Worm (Caenorhabditis elegans) whole organism, L1 larva: ENCODE results near the gene mlt-11.
A peak's percentile ranks its signal among the peaks of the same experiment; 100 is the strongest.

Experiments
- C04F5.9 ChIP-seq: sonication (generic microtip); optimal IDR thresholded peaks from 2 replicates; lab custom pipeline; 2016; ENCODE audit warnings: missing genetic modification characterization, missing compliant biosample characterization
- C16A3.4 ChIP-seq: fragments of 150-350 bp; optimal IDR thresholded peaks from 2 replicates; lab custom pipeline; 2014; ENCODE audit warnings: missing biosample characterization, missing genetic modification characterization
- alr-1 ChIP-seq: fragments of 200-800 bp; sonication (Bioruptor generic); optimal IDR thresholded peaks from 2 replicates; lab custom pipeline; 2018; ENCODE audit warnings: borderline replicate concordance, mild to moderate bottlenecking, missing genetic modification characterization, missing compliant biosample characterization
- dpl-1 ChIP-seq, 3 experiments: fragments of 150-350 bp in 2 of 3; sonication (generic microtip) in 1 of 3; optimal IDR thresholded peaks; 2 replicates each; lab custom pipeline; 2014 to 2017; ENCODE audit warnings: missing biosample characterization in 3 of 3, missing genetic modification characterization in 3 of 3, missing genetic modification reagents in 3 of 3
- efl-1 ChIP-seq, 4 experiments: fragments of 150-350 bp; optimal IDR thresholded peaks in 3 of 4; peaks in 1 of 4; 1 replicate in 1 of 4; 2 replicates in 3 of 4; lab custom pipeline; 2014; ENCODE audit warnings: missing biosample characterization in 2 of 4, missing genetic modification characterization in 2 of 4, missing genetic modification reagents in 2 of 4
- egl-27 ChIP-seq, 2 experiments: fragments of 150-350 bp in 1 of 2; sonication (generic microtip); optimal IDR thresholded peaks; 3 replicates each; lab custom pipeline; 2017 to 2018; ENCODE audit warnings: missing biosample characterization in 2 of 2, missing genetic modification characterization in 2 of 2, missing genetic modification reagents in 2 of 2
- elt-2 ChIP-seq: sonication (generic microtip); optimal IDR thresholded peaks from 2 replicates; lab custom pipeline; 2016; ENCODE audit warnings: missing genetic modification characterization, mild to moderate bottlenecking, inconsistent platforms, missing compliant biosample characterization, missing genetic modification reagents
- fkh-10 ChIP-seq: sonication (generic microtip); optimal IDR thresholded peaks from 2 replicates; lab custom pipeline; 2017; ENCODE audit warnings: missing biosample characterization, missing genetic modification reagents, missing genetic modification characterization
- fkh-8 ChIP-seq: sonication (generic microtip); optimal IDR thresholded peaks from 2 replicates; lab custom pipeline; 2016; ENCODE audit warnings: mild to moderate bottlenecking, missing genetic modification characterization, missing compliant biosample characterization
- fos-1 ChIP-seq: fragments of 150-350 bp; optimal IDR thresholded peaks from 2 replicates; lab custom pipeline; 2014; ENCODE audit warnings: missing biosample characterization, missing genetic modification characterization
- hlh-17 ChIP-seq: fragments of 200-800 bp; sonication (Bioruptor generic); optimal IDR thresholded peaks from 2 replicates; lab custom pipeline; 2018; ENCODE audit warnings: missing genetic modification characterization, mild to moderate bottlenecking, missing compliant biosample characterization, moderate library complexity, borderline replicate concordance
- hpl-2 ChIP-seq: fragments of 150-350 bp; optimal IDR thresholded peaks from 2 replicates; lab custom pipeline; 2014; ENCODE audit warnings: missing biosample characterization, missing genetic modification reagents, missing genetic modification characterization
- lin-14 ChIP-seq: fragments of 200-800 bp; sonication (Bioruptor generic); optimal IDR thresholded peaks from 2 replicates; lab custom pipeline; 2018; ENCODE audit warnings: mild to moderate bottlenecking, missing genetic modification characterization, moderate library complexity, missing compliant biosample characterization
- lin-15B ChIP-seq: fragments of 150-350 bp; sonication (generic microtip); optimal IDR thresholded peaks from 3 replicates; lab custom pipeline; 2014; ENCODE audit warnings: missing biosample characterization, missing genetic modification characterization
- lin-35 ChIP-seq, 2 experiments: fragments of 150-350 bp; optimal IDR thresholded peaks; 2 replicates each; lab custom pipeline; 2014; ENCODE audit warnings: missing biosample characterization in 2 of 2, missing genetic modification characterization in 2 of 2, missing genetic modification reagents in 2 of 2
- lir-3 ChIP-seq: sonication (generic microtip); optimal IDR thresholded peaks from 2 replicates; lab custom pipeline; 2016; ENCODE audit warnings: mild to moderate bottlenecking, missing genetic modification characterization, moderate library complexity, missing compliant biosample characterization; ENCODE audit not compliant: poor library complexity
- lsy-2 ChIP-seq, 2 experiments: fragments of 150-350 bp; optimal IDR thresholded peaks; 2 replicates each; lab custom pipeline; 2014; ENCODE audit warnings: missing biosample characterization in 2 of 2, missing genetic modification characterization in 2 of 2
- mab-9 ChIP-seq: fragments of 200-800 bp; sonication (Bioruptor generic); IDR thresholded peaks from 2 replicates; pipeline ENCODE4 v1.3.6; 2022; ENCODE audit warnings: missing genetic modification reagents, missing genetic modification characterization, missing compliant biosample characterization
- mdl-1 ChIP-seq, 2 experiments: fragments of 150-350 bp; optimal IDR thresholded peaks; 2 replicates each; lab custom pipeline; 2014 to 2017; ENCODE audit warnings: missing biosample characterization in 2 of 2, missing genetic modification characterization in 2 of 2, inconsistent platforms in 1 of 2
- mef-2 ChIP-seq: fragments of 150-350 bp; optimal IDR thresholded peaks from 2 replicates; lab custom pipeline; 2014; ENCODE audit warnings: missing biosample characterization, missing genetic modification characterization
- mep-1 ChIP-seq: fragments of 150-350 bp; optimal IDR thresholded peaks from 2 replicates; lab custom pipeline; 2014; ENCODE audit warnings: missing biosample characterization, missing genetic modification characterization
- nhr-20 ChIP-seq: sonication (generic microtip); optimal IDR thresholded peaks from 2 replicates; lab custom pipeline; 2016; ENCODE audit warnings: mild to moderate bottlenecking, missing genetic modification characterization, missing compliant biosample characterization
- nhr-237 ChIP-seq: fragments of 150-350 bp; optimal IDR thresholded peaks from 2 replicates; lab custom pipeline; 2014; ENCODE audit warnings: missing biosample characterization, missing genetic modification characterization
- nhr-28 ChIP-seq: fragments of 150-350 bp; optimal IDR thresholded peaks from 2 replicates; lab custom pipeline; 2014; ENCODE audit warnings: missing biosample characterization, missing genetic modification characterization
- nhr-47 ChIP-seq: sonication (generic microtip); optimal IDR thresholded peaks from 2 replicates; lab custom pipeline; 2016; ENCODE audit warnings: mild to moderate bottlenecking, missing genetic modification characterization, moderate library complexity, missing compliant biosample characterization
- nhr-71 ChIP-seq: sonication (generic microtip); optimal IDR thresholded peaks from 2 replicates; lab custom pipeline; 2016; ENCODE audit warnings: mild to moderate bottlenecking, missing genetic modification characterization, moderate library complexity, missing compliant biosample characterization
- nhr-76 ChIP-seq: sonication (generic microtip); optimal IDR thresholded peaks from 2 replicates; lab custom pipeline; 2017; ENCODE audit warnings: missing biosample characterization, missing genetic modification characterization
- nhr-84 ChIP-seq: sonication (generic microtip); optimal IDR thresholded peaks from 2 replicates; lab custom pipeline; 2017; ENCODE audit warnings: missing biosample characterization, missing genetic modification characterization
- pax-3 ChIP-seq: fragments of 200-800 bp; sonication (Bioruptor generic); optimal IDR thresholded peaks from 2 replicates; lab custom pipeline; 2018; ENCODE audit warnings: mild to moderate bottlenecking, missing genetic modification characterization, moderate library complexity, missing compliant biosample characterization
- rnt-1 ChIP-seq: sonication (generic microtip); optimal IDR thresholded peaks from 2 replicates; lab custom pipeline; 2016; ENCODE audit warnings: mild to moderate bottlenecking, missing genetic modification characterization, moderate library complexity, missing compliant biosample characterization
- skn-1 ChIP-seq: fragments of 150-350 bp; optimal IDR thresholded peaks from 2 replicates; lab custom pipeline; 2014; ENCODE audit warnings: missing biosample characterization, missing genetic modification characterization
- snpc-4 ChIP-seq: fragments of 150-350 bp; optimal IDR thresholded peaks from 2 replicates; lab custom pipeline; 2014; ENCODE audit warnings: missing biosample characterization, missing genetic modification characterization
- snu-23 ChIP-seq: sonication (generic microtip); optimal IDR thresholded peaks from 2 replicates; lab custom pipeline; 2016; ENCODE audit warnings: missing genetic modification characterization, missing compliant biosample characterization
- sptf-1 ChIP-seq: fragments of 150-350 bp; optimal IDR thresholded peaks from 2 replicates; lab custom pipeline; 2014; ENCODE audit warnings: missing biosample characterization, missing genetic modification characterization
- tbx-2 ChIP-seq: sonication (generic microtip); optimal IDR thresholded peaks from 2 replicates; lab custom pipeline; 2016; ENCODE audit warnings: missing genetic modification characterization, missing compliant biosample characterization
- unc-130 ChIP-seq: fragments of 150-350 bp; optimal IDR thresholded peaks from 2 replicates; lab custom pipeline; 2017; ENCODE audit warnings: missing biosample characterization, missing genetic modification characterization, inconsistent platforms
- unc-86 ChIP-seq: sonication (generic microtip); optimal IDR thresholded peaks from 2 replicates; lab custom pipeline; 2016; ENCODE audit warnings: missing genetic modification characterization, missing compliant biosample characterization
- xbp-1 ChIP-seq: sonication (generic microtip); optimal IDR thresholded peaks from 2 replicates; lab custom pipeline; 2016; ENCODE audit warnings: missing genetic modification characterization, missing compliant biosample characterization
- zag-1 ChIP-seq: fragments of 150-350 bp; optimal IDR thresholded peaks from 2 replicates; lab custom pipeline; 2014; ENCODE audit warnings: missing biosample characterization, missing genetic modification characterization
- zip-4 ChIP-seq: fragments of 200-800 bp; sonication (Bioruptor generic); optimal IDR thresholded peaks from 2 replicates; lab custom pipeline; 2018; ENCODE audit warnings: mild to moderate bottlenecking, missing genetic modification characterization, moderate library complexity, missing compliant biosample characterization
- ztf-11 ChIP-seq, 2 experiments: sonication (generic microtip); optimal IDR thresholded peaks; 2 replicates each; lab custom pipeline; 2016 to 2017; ENCODE audit warnings: missing genetic modification characterization in 2 of 2, missing biosample characterization in 1 of 2, missing compliant biosample characterization in 1 of 2
- ztf-4 ChIP-seq: fragments of 150-350 bp; optimal IDR thresholded peaks from 2 replicates; lab custom pipeline; 2014; ENCODE audit warnings: missing biosample characterization, missing genetic modification characterization

Gene mlt-11

ce11 chrV:20703998-20704572, 37.1 kb downstream of the mlt-11 start, which contains the start of the genes F53F8.5 and F53F8.6 (continued):
- TF ChIP-seq fkh-10 (no peak), nhr-237 (tag; lab: Kevin White, UChicago) (no peak), skn-1 (peak; percentile 60), nhr-28 (no peak), tbx-2 (tag; lab: Kevin White, UChicago) (peak; percentile 64), lin-14 (GFP tag; lab: Kevin White, UChicago) (peak; percentile 55), snu-23 (peak; percentile 69), alr-1 (no peak), hlh-17 (GFP tag; lab: Kevin White, UChicago) (no peak), nhr-71 (tag; lab: Kevin White, UChicago) (peak; percentile 82), elt-2 (tag; lab: Kevin White, UChicago) (no peak), dpl-1 (GFP tag; optimal IDR thresholded peaks at IDR 0.05; lab: Kevin White, UChicago) (peak; percentile 87 to 91 (median 91)), hpl-2 (GFP tag; lab: Kevin White, UChicago) (no peak), C04F5.9 (no peak), fos-1 (tag; lab: Kevin White, UChicago) (peak; percentile 20), xbp-1 (tag; lab: Kevin White, UChicago) (peak; percentile 56), sptf-1 (tag; lab: Kevin White, UChicago) (no peak), nhr-76 (no peak), nhr-20 (peak; percentile 58), pax-3 (tag; lab: Kevin White, UChicago) (no peak), mep-1 (peak; percentile 62), nhr-47 (peak; percentile 82), lsy-2 (tag; optimal IDR thresholded peaks at IDR 0.05; lab: Kevin White, UChicago) (peak; percentile 77 to 80), mab-9 (no peak), snpc-4 (tag; lab: Kevin White, UChicago) (peak; percentile 49), egl-27 (tag; optimal IDR thresholded peaks at IDR 0.05; lab: Kevin White, UChicago) (no peak), C16A3.4 (tag; lab: Kevin White, UChicago) (peak; percentile 11), ztf-11 (tag; optimal IDR thresholded peaks at IDR 0.05; lab: Kevin White, UChicago) (no peak), mef-2 (tag; lab: Kevin White, UChicago) (no peak), lin-15B (tag; lab: Kevin White, UChicago) (peak; percentile 6), zag-1 (tag; lab: Kevin White, UChicago) (no peak), unc-86 (tag; lab: Kevin White, UChicago) (peak; percentile 53)
- TF ChIP-seq, all 84 proteins: peak for 35

- TF ChIP-seq zip-4 (GFP tag; lab: Kevin White, UChicago), result no peak
- TF ChIP-seq unc-130 (tag; lab: Kevin White, UChicago), result peak; percentile 10
- peak; percentile 43 for TF ChIP-seq lir-3 (tag; lab: Kevin White, UChicago)
- TF ChIP-seq efl-1 (optimal IDR thresholded peaks at IDR 0.05; lab: Kevin White, UChicago), result peak; percentile 18 to 31
- no peak for TF ChIP-seq efl-1 (GFP tag; optimal IDR thresholded peaks at IDR 0.05 in 1 of 2; lab: Kevin White, UChicago)
- peak; percentile 50 to 51 for TF ChIP-seq lsy-2 (tag; optimal IDR thresholded peaks at IDR 0.05; lab: Kevin White, UChicago)
- peak; percentile 47 for TF ChIP-seq fkh-8 (tag; lab: Kevin White, UChicago)
- TF ChIP-seq ztf-4 (tag; lab: Kevin White, UChicago), result peak; percentile 69
- peak; percentile 6 for TF ChIP-seq xbp-1 (tag; lab: Kevin White, UChicago)
- TF ChIP-seq nhr-71 (tag; lab: Kevin White, UChicago), result peak; percentile 66
- TF ChIP-seq nhr-84 (tag; lab: Kevin White, UChicago), result no peak
- TF ChIP-seq lin-14 (GFP tag; lab: Kevin White, UChicago), result peak; percentile 81
- peak; percentile 12 for TF ChIP-seq fkh-10
- peak; percentile 29 for TF ChIP-seq unc-86 (tag; lab: Kevin White, UChicago)
- TF ChIP-seq tbx-2 (tag; lab: Kevin White, UChicago), result peak; percentile 18
- no peak for TF ChIP-seq nhr-20
- peak in 1 of 2 experiments; percentile 45 for TF ChIP-seq lin-35 (GFP tag; optimal IDR thresholded peaks at IDR 0.05; lab: Kevin White, UChicago)
- TF ChIP-seq pax-3 (tag; lab: Kevin White, UChicago), result no peak
- TF ChIP-seq mef-2 (tag; lab: Kevin White, UChicago), result peak; percentile 0
- no peak for TF ChIP-seq dpl-1 (GFP tag; optimal IDR thresholded peaks at IDR 0.05; lab: Kevin White, UChicago)
- TF ChIP-seq snu-23, result peak; percentile 39
- TF ChIP-seq hpl-2 (GFP tag; lab: Kevin White, UChicago), result no peak
- TF ChIP-seq rnt-1 (tag; lab: Kevin White, UChicago), result peak; percentile 77
- peak; percentile 26 for TF ChIP-seq nhr-47
- peak in 1 of 2 experiments; percentile 47 for TF ChIP-seq mdl-1 (tag; optimal IDR thresholded peaks at IDR 0.05; lab: Kevin White, UChicago)
Measured at ce11 chrV:20710156-20710555, 43.2 kb downstream of the mlt-11 start.
